Fruit fly (Drosophila melanogaster) whole organism, embryonic: ENCODE data around the gene CG17154.

Experiments used
- Atf-2 ChIP-seq: fragments of 200-800 bp; sonication (Bioruptor generic); optimal IDR thresholded peaks from 2 replicates; lab custom pipeline; 2016; ENCODE audit warnings: missing biosample characterization, missing genetic modification characterization
- Bteb2 ChIP-seq: fragments of 200-800 bp; sonication (Bioruptor generic); optimal IDR thresholded peaks from 2 replicates; lab custom pipeline; 2016; ENCODE audit warnings: missing biosample characterization, missing genetic modification characterization
- CG10959 ChIP-seq: fragments of 200-800 bp; sonication (Bioruptor generic); IDR thresholded peaks from 2 replicates; pipeline ENCODE4 v1.3.6; 2022; ENCODE audit warnings: missing biosample characterization, missing genetic modification characterization
- CG11085 ChIP-seq: fragments of 200-800 bp; sonication (Bioruptor generic); IDR thresholded peaks from 2 replicates; pipeline ENCODE4 v1.3.6; 2022; ENCODE audit warnings: missing biosample characterization, missing genetic modification characterization
- CG12236 ChIP-seq: fragments of 200-800 bp; sonication (Bioruptor generic); optimal IDR thresholded peaks from 2 replicates; lab custom pipeline; 2016; ENCODE audit warnings: missing biosample characterization, missing genetic modification characterization
- CG1647 ChIP-seq: fragments of 200-800 bp; sonication (Bioruptor generic); optimal IDR thresholded peaks from 3 replicates; lab custom pipeline; 2016; ENCODE audit warnings: missing biosample characterization, missing genetic modification characterization
- CG17359 ChIP-seq: fragments of 200-800 bp; sonication (Bioruptor generic); optimal IDR thresholded peaks from 3 replicates; lab custom pipeline; 2018; ENCODE audit warnings: missing biosample characterization, mild to moderate bottlenecking, missing genetic modification characterization, moderate library complexity
- CG17829 ChIP-seq: fragments of 200-800 bp; optimal IDR thresholded peaks from 2 replicates; lab custom pipeline; 2019; ENCODE audit warnings: missing biosample characterization, mild to moderate bottlenecking, missing genetic modification characterization, moderate library complexity
- CG18599 ChIP-seq: fragments of 200-800 bp; sonication (Bioruptor generic); optimal IDR thresholded peaks from 3 replicates; lab custom pipeline; 2017; ENCODE audit warnings: missing biosample characterization, missing genetic modification characterization, mild to moderate bottlenecking, moderate library complexity, missing genetic modification reagents
- CG4424 ChIP-seq: fragments of 200-800 bp; sonication (Bioruptor generic); optimal IDR thresholded peaks from 3 replicates; lab custom pipeline; 2016; ENCODE audit warnings: missing biosample characterization, missing genetic modification characterization
- CG7556 ChIP-seq: fragments of 200-800 bp; sonication (Bioruptor generic); optimal IDR thresholded peaks from 2 replicates; lab custom pipeline; 2017; ENCODE audit warnings: missing biosample characterization, mild to moderate bottlenecking, missing genetic modification characterization
- CG8290 ChIP-seq, 3 experiments: fragments of 200-800 bp; sonication (Bioruptor generic); optimal IDR thresholded peaks; 2 replicates each; lab custom pipeline; 2016 to 2019; ENCODE audit warnings: missing biosample characterization in 3 of 3, missing genetic modification characterization in 3 of 3, mild to moderate bottlenecking in 2 of 3, moderate library complexity in 1 of 3
- CG8944 ChIP-seq: fragments of 200-800 bp; sonication (Bioruptor generic); optimal IDR thresholded peaks from 3 replicates; lab custom pipeline; 2016; ENCODE audit warnings: missing biosample characterization, missing genetic modification characterization
- Chrac-16 ChIP-seq: fragments of 200-800 bp; sonication (Bioruptor generic); optimal IDR thresholded peaks from 3 replicates; lab custom pipeline; 2016; ENCODE audit warnings: missing biosample characterization, missing genetic modification characterization
- D19B ChIP-seq: fragments of 200-800 bp; sonication (Bioruptor generic); optimal IDR thresholded peaks from 2 replicates; lab custom pipeline; 2017; ENCODE audit warnings: missing biosample characterization, mild to moderate bottlenecking, missing genetic modification characterization
- Deaf1 ChIP-seq: fragments of 200-800 bp; optimal IDR thresholded peaks from 3 replicates; lab custom pipeline; 2019; ENCODE audit warnings: missing biosample characterization, mild to moderate bottlenecking, missing genetic modification characterization, moderate library complexity
- Dek ChIP-seq: fragments of 200-800 bp; sonication (Bioruptor generic); optimal IDR thresholded peaks from 3 replicates; lab custom pipeline; 2019; ENCODE audit warnings: missing biosample characterization, mild to moderate bottlenecking, missing genetic modification characterization, moderate library complexity
- Dip3 ChIP-seq: fragments of 200-800 bp; sonication (Bioruptor generic); optimal IDR thresholded peaks from 3 replicates; lab custom pipeline; 2016; ENCODE audit warnings: missing biosample characterization, missing genetic modification characterization
- E2f2 ChIP-seq: fragments of 200-800 bp; sonication (Bioruptor generic); IDR thresholded peaks from 2 replicates; pipeline ENCODE4 v1.3.6; 2022; ENCODE audit warnings: missing biosample characterization, missing genetic modification characterization
- Elba2 ChIP-seq: fragments of 200-800 bp; sonication (Bioruptor generic); optimal IDR thresholded peaks from 3 replicates; lab custom pipeline; 2016; ENCODE audit warnings: missing biosample characterization, missing genetic modification characterization
- Ets97D ChIP-seq: fragments of 200-800 bp; sonication (Bioruptor generic); optimal IDR thresholded peaks from 3 replicates; lab custom pipeline; 2016; ENCODE audit warnings: missing biosample characterization, missing genetic modification characterization
- Fer2 ChIP-seq: fragments of 200-800 bp; sonication (Bioruptor generic); optimal IDR thresholded peaks from 2 replicates; lab custom pipeline; 2018; ENCODE audit warnings: missing biosample characterization, mild to moderate bottlenecking, missing genetic modification characterization, moderate library complexity
- Gsc ChIP-seq: fragments of 200-800 bp; sonication (Bioruptor generic); IDR thresholded peaks from 2 replicates; pipeline ENCODE4 v1.3.6; 2022; ENCODE audit warnings: missing biosample characterization, missing genetic modification characterization
- NC2α ChIP-seq: fragments of 200-800 bp; sonication (Bioruptor generic); optimal IDR thresholded peaks from 2 replicates; lab custom pipeline; 2016; ENCODE audit warnings: missing biosample characterization, missing genetic modification characterization
- Oaz ChIP-seq: fragments of 200-800 bp; sonication (Bioruptor generic); IDR thresholded peaks from 2 replicates; pipeline ENCODE4 v1.3.6; 2022; ENCODE audit warnings: missing biosample characterization, missing genetic modification characterization
- PHDP ChIP-seq: fragments of 200-800 bp; sonication (Bioruptor generic); optimal IDR thresholded peaks from 3 replicates; lab custom pipeline; 2018; ENCODE audit warnings: missing biosample characterization, mild to moderate bottlenecking, missing genetic modification characterization, moderate library complexity
- Sry-β ChIP-seq: fragments of 200-800 bp; sonication (Bioruptor generic); optimal IDR thresholded peaks from 2 replicates; lab custom pipeline; 2018; ENCODE audit warnings: missing biosample characterization, mild to moderate bottlenecking, missing genetic modification characterization, moderate library complexity
- Taf1 ChIP-seq: fragments of 200-800 bp; sonication (Bioruptor generic); IDR thresholded peaks from 2 replicates; pipeline ENCODE4 v1.3.6; 2022; ENCODE audit warnings: missing biosample characterization, missing genetic modification characterization
- bigmax ChIP-seq: fragments of 200-800 bp; sonication (Bioruptor generic); optimal IDR thresholded peaks from 2 replicates; lab custom pipeline; 2018; ENCODE audit warnings: missing biosample characterization, mild to moderate bottlenecking, missing genetic modification characterization
- caup ChIP-seq: fragments of 200-800 bp; sonication (Bioruptor generic); optimal IDR thresholded peaks from 3 replicates; lab custom pipeline; 2017; ENCODE audit warnings: missing biosample characterization, mild to moderate bottlenecking, missing genetic modification characterization, moderate library complexity; ENCODE audit not compliant: severe bottlenecking
- corto ChIP-seq: fragments of 200-800 bp; sonication (Bioruptor generic); optimal IDR thresholded peaks from 2 replicates; lab custom pipeline; 2016; ENCODE audit warnings: missing biosample characterization, mild to moderate bottlenecking, missing genetic modification characterization, moderate library complexity
- dm ChIP-seq: fragments of 200-800 bp; sonication (Bioruptor generic); optimal IDR thresholded peaks from 3 replicates; lab custom pipeline; 2016; ENCODE audit warnings: missing biosample characterization, missing genetic modification characterization
- fd3F ChIP-seq: fragments of 200-800 bp; sonication (Bioruptor generic); optimal IDR thresholded peaks from 2 replicates; lab custom pipeline; 2018; ENCODE audit warnings: missing biosample characterization, mild to moderate bottlenecking, missing genetic modification characterization, moderate library complexity
- gfzf ChIP-seq: fragments of 200-800 bp; sonication (Bioruptor generic); optimal IDR thresholded peaks from 2 replicates; lab custom pipeline; 2016; ENCODE audit warnings: missing biosample characterization, mild to moderate bottlenecking, missing genetic modification characterization, moderate library complexity
- her ChIP-seq: fragments of 200-800 bp; sonication (Bioruptor generic); optimal IDR thresholded peaks from 2 replicates; lab custom pipeline; 2016; ENCODE audit warnings: missing biosample characterization, missing genetic modification characterization
- ken ChIP-seq: fragments of 200-800 bp; sonication (Bioruptor generic); IDR thresholded peaks from 3 replicates; pipeline ENCODE4 v1.3.6; 2022; ENCODE audit warnings: missing biosample characterization, missing genetic modification characterization
- luna ChIP-seq: fragments of 200-800 bp; sonication (Bioruptor generic); optimal IDR thresholded peaks from 2 replicates; lab custom pipeline; 2016; ENCODE audit warnings: missing biosample characterization, missing genetic modification characterization
- nau ChIP-seq: fragments of 200-800 bp; sonication (Bioruptor generic); optimal IDR thresholded peaks from 3 replicates; lab custom pipeline; 2017; ENCODE audit warnings: missing biosample characterization, mild to moderate bottlenecking, missing genetic modification characterization, missing genetic modification reagents
- nerfin-1 ChIP-seq: fragments of 200-800 bp; sonication (Bioruptor generic); optimal IDR thresholded peaks from 3 replicates; lab custom pipeline; 2019; ENCODE audit warnings: missing biosample characterization, mild to moderate bottlenecking, missing genetic modification characterization, moderate library complexity
- odd ChIP-seq: fragments of 200-800 bp; sonication (Bioruptor generic); optimal IDR thresholded peaks from 2 replicates; lab custom pipeline; 2017; ENCODE audit warnings: missing biosample characterization, mild to moderate bottlenecking, missing genetic modification characterization
- pita ChIP-seq: fragments of 200-800 bp; sonication (Bioruptor generic); optimal IDR thresholded peaks from 2 replicates; lab custom pipeline; 2017; ENCODE audit warnings: missing biosample characterization, mild to moderate bottlenecking, missing genetic modification characterization
- prd ChIP-seq, 3 experiments: fragments of >200 bp in 2 of 3; fragments of 200-800 bp in 1 of 3; sonication (Bioruptor generic) in 1 of 3; optimal IDR thresholded peaks in 2 of 3; IDR thresholded peaks in 1 of 3; 2 replicates in 2 of 3; 3 replicates in 1 of 3; pipeline versions ENCODE4 v1.3.6 to Lab custom; 2017 to 2022; ENCODE audit warnings: missing biosample characterization in 1 of 3, missing genetic modification characterization in 1 of 3
- pum ChIP-seq: fragments of 200-800 bp; sonication (Bioruptor generic); optimal IDR thresholded peaks from 2 replicates; lab custom pipeline; 2016; ENCODE audit warnings: missing biosample characterization, missing genetic modification characterization
- ro ChIP-seq: fragments of 200-800 bp; sonication (Bioruptor generic); IDR thresholded peaks from 2 replicates; pipeline ENCODE4 v1.3.6; 2022; ENCODE audit warnings: missing biosample characterization, missing genetic modification characterization
- row ChIP-seq: fragments of 200-800 bp; sonication (Bioruptor generic); IDR thresholded peaks from 3 replicates; pipeline ENCODE4 v1.3.6; 2022; ENCODE audit warnings: missing biosample characterization, missing genetic modification characterization
- slou ChIP-seq: fragments of 200-800 bp; sonication (Bioruptor generic); optimal IDR thresholded peaks from 3 replicates; lab custom pipeline; 2016; ENCODE audit warnings: missing biosample characterization, missing genetic modification characterization
- sna ChIP-seq: fragments of 200-800 bp; sonication (Bioruptor generic); IDR thresholded peaks from 2 replicates; pipeline ENCODE4 v1.3.6; 2022; ENCODE audit warnings: missing biosample characterization, missing genetic modification characterization; ENCODE audit not compliant: partially characterized antibody
- so ChIP-seq: fragments of 200-800 bp; sonication (Bioruptor generic); IDR thresholded peaks from 3 replicates; pipeline ENCODE4 v1.3.6; 2022; ENCODE audit warnings: missing biosample characterization, missing genetic modification characterization
- unpg ChIP-seq: fragments of 200-800 bp; sonication (Bioruptor generic); optimal IDR thresholded peaks from 3 replicates; lab custom pipeline; 2018; ENCODE audit warnings: missing biosample characterization, mild to moderate bottlenecking, missing genetic modification characterization, moderate library complexity
- wek ChIP-seq: fragments of 200-800 bp; sonication (Bioruptor generic); optimal IDR thresholded peaks from 3 replicates; lab custom pipeline; 2018; ENCODE audit warnings: missing biosample characterization, mild to moderate bottlenecking, missing genetic modification characterization, moderate library complexity

CG17154 gene

DNA sequence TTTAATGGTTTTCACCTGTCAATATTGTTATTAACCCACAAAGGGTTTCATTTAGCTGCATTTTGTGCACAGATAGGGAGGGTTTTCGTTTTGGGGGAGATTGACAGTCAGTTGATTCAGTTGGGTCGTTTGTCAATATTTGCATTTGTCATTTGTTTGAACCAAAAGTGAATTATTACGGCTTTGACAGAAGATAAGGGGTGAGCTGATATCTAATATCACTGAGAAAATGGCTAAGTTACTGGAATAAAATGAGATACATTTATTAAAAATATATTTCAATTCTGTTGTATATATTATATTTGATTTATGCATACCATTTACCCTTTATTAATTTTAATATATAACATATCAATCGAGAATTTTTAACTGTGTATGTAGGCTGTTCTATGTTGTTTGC is 4.6 kb upstream of the CG17154 start (continued):
- TF ChIP-seq slou (GFP tag; lab: Kevin White, UChicago) (no peak), nerfin-1 (tag; lab: Kevin White, UChicago) (peak; percentile 73), Oaz (no peak), gfzf (no peak), luna (GFP tag; lab: Kevin White, UChicago) (no peak), CG18599 (peak; percentile 67), prd (optimal IDR thresholded peaks at IDR 0.05; lab: Kevin White, UChicago) (no peak), prd (GFP tag; IDR thresholded peaks at IDR 0.05; lab: Robert Waterston, UW) (0 out of 3 replicates have a peak, but pooled peaks have one; percentile 21), nau (GFP tag; lab: Kevin White, UChicago) (peak; percentile 70), Deaf1 (tag; lab: Kevin White, UChicago) (no peak), so (GFP tag; lab: Robert Waterston, UW) (no peak), CG8290 (GFP tag; optimal IDR thresholded peaks at IDR 0.05; lab: Kevin White, UChicago) (peak; percentile 48), CG8290 (tag; optimal IDR thresholded peaks at IDR 0.05; lab: Kevin White, UChicago) (peak; percentile 36 to 79), caup (GFP tag; lab: Kevin White, UChicago) (peak; percentile 65), ken (GFP tag; lab: Robert Waterston, UW) (0 out of 3 replicates have a peak, but pooled peaks have one; percentile 35), CG10959 (GFP tag; lab: Robert Waterston, UW) (no peak), Sry-β (peak; percentile 47), odd (GFP tag; lab: Kevin White, UChicago) (peak; percentile 68), Atf-2 (GFP tag; lab: Kevin White, UChicago) (no peak), Bteb2 (no peak), fd3F (GFP tag; lab: Kevin White, UChicago) (no peak), CG4424 (GFP tag; lab: Kevin White, UChicago) (peak; percentile 52), her (GFP tag; lab: Kevin White, UChicago) (no peak), Dip3 (no peak), pita (GFP tag; lab: Kevin White, UChicago) (no peak), Gsc (GFP tag; lab: Robert Waterston, UW) (no peak), sna (GFP tag; lab: Robert Waterston, UW) (no peak), Elba2 (GFP tag; lab: Kevin White, UChicago) (no peak), row (GFP tag; lab: Robert Waterston, UW) (peak; percentile 23; the same call in 1 of the 3 replicates), CG17359 (peak; percentile 67), Dek (tag; lab: Kevin White, UChicago) (peak; percentile 19), wek (GFP tag; lab: Kevin White, UChicago) (peak; percentile 87), ro (GFP tag; lab: Robert Waterston, UW) (no peak), unpg (GFP tag; lab: Kevin White, UChicago) (peak; percentile 60), pum (no peak), CG7556 (GFP tag; lab: Kevin White, UChicago) (peak; percentile 47), Ets97D (GFP tag; lab: Kevin White, UChicago) (no peak), CG11085 (GFP tag; lab: Robert Waterston, UW) (no peak), Fer2 (tag; lab: Kevin White, UChicago) (no peak), corto (no peak), Taf1 (GFP tag; lab: Robert Waterston, UW) (no peak), Chrac-16 (GFP tag; lab: Kevin White, UChicago) (no peak), CG8944 (no peak), E2f2 (GFP tag; lab: Robert Waterston, UW) (no peak), D19B (GFP tag; lab: Kevin White, UChicago) (no peak), CG1647 (GFP tag; lab: Kevin White, UChicago) (no peak), CG17829 (tag; lab: Kevin White, UChicago) (peak; percentile 70), NC2α (GFP tag; lab: Kevin White, UChicago) (no peak), bigmax (GFP tag; lab: Kevin White, UChicago) (peak; percentile 29), CG12236 (GFP tag; lab: Kevin White, UChicago) (peak; percentile 10), PHDP (tag; lab: Kevin White, UChicago) (peak; percentile 63), dm (GFP tag; lab: Kevin White, UChicago) (no peak)
